Fruit fly (Drosophila melanogaster) whole organism, embryonic: Measurements from ENCODE around the gene Ugt301D1.

Experiments
- B-H1 ChIP-seq: fragments of 200-800 bp; sonication (Bioruptor generic); IDR thresholded peaks from 3 replicates; pipeline ENCODE4 v1.3.6; 2022; ENCODE audit warnings: missing biosample characterization, missing genetic modification characterization
- Bteb2 ChIP-seq: fragments of 200-800 bp; sonication (Bioruptor generic); optimal IDR thresholded peaks from 2 replicates; lab custom pipeline; 2016; ENCODE audit warnings: missing biosample characterization, missing genetic modification characterization
- C15 ChIP-seq: fragments of 200-800 bp; sonication (Bioruptor generic); IDR thresholded peaks from 3 replicates; pipeline ENCODE4 v1.3.6; 2022; ENCODE audit warnings: missing biosample characterization, missing genetic modification characterization
- CG10321 ChIP-seq: fragments of 200-800 bp; sonication (Bioruptor generic); IDR thresholded peaks from 2 replicates; pipeline ENCODE4 v1.3.6; 2022; ENCODE audit warnings: missing biosample characterization, missing genetic modification characterization
- CG12071 ChIP-seq: fragments of 200-800 bp; sonication (Bioruptor generic); optimal IDR thresholded peaks from 3 replicates; lab custom pipeline; 2018; ENCODE audit warnings: missing biosample characterization, mild to moderate bottlenecking, missing genetic modification characterization
- CG12659 ChIP-seq: fragments of 200-800 bp; sonication (Bioruptor generic); optimal IDR thresholded peaks from 3 replicates; lab custom pipeline; 2017; ENCODE audit warnings: mild to moderate bottlenecking, missing biosample characterization, missing genetic modification reagents, missing genetic modification characterization
- CG12744 ChIP-seq: fragments of 200-800 bp; sonication (Bioruptor generic); optimal IDR thresholded peaks from 2 replicates; lab custom pipeline; 2016; ENCODE audit warnings: missing biosample characterization, missing genetic modification characterization
- CG13424 ChIP-seq: fragments of 200-800 bp; sonication (Bioruptor generic); optimal IDR thresholded peaks from 2 replicates; lab custom pipeline; 2019; ENCODE audit warnings: missing biosample characterization, mild to moderate bottlenecking, missing genetic modification characterization, moderate library complexity
- CG14441 ChIP-seq: fragments of 200-800 bp; sonication (Bioruptor generic); IDR thresholded peaks from 2 replicates; pipeline ENCODE4 v1.3.6; 2022; ENCODE audit warnings: missing biosample characterization, missing genetic modification characterization
- CG15696 ChIP-seq: fragments of 200-800 bp; sonication (Bioruptor generic); optimal IDR thresholded peaks from 2 replicates; lab custom pipeline; 2019; ENCODE audit warnings: missing biosample characterization, mild to moderate bottlenecking, missing genetic modification characterization, moderate library complexity
- CG1792 ChIP-seq: fragments of 200-800 bp; sonication (Bioruptor generic); optimal IDR thresholded peaks from 2 replicates; lab custom pipeline; 2016; ENCODE audit warnings: missing biosample characterization, missing genetic modification characterization
- CG18619 ChIP-seq: fragments of 200-800 bp; sonication (Bioruptor generic); optimal IDR thresholded peaks from 3 replicates; lab custom pipeline; 2017; ENCODE audit warnings: missing biosample characterization, mild to moderate bottlenecking, missing genetic modification characterization
- CG2129 ChIP-seq: fragments of 200-800 bp; sonication (Bioruptor generic); IDR thresholded peaks from 2 replicates; pipeline ENCODE4 v1.3.6; 2022; ENCODE audit warnings: missing biosample characterization, missing genetic modification characterization; ENCODE audit not compliant: partially characterized antibody
- CG2199 ChIP-seq: fragments of 200-800 bp; sonication (Bioruptor generic); IDR thresholded peaks from 3 replicates; pipeline ENCODE4 v1.3.6; 2022; ENCODE audit warnings: missing biosample characterization, missing genetic modification characterization
- CG2202 ChIP-seq: fragments of 200-800 bp; sonication (Bioruptor generic); optimal IDR thresholded peaks from 2 replicates; lab custom pipeline; 2018; ENCODE audit warnings: missing biosample characterization, mild to moderate bottlenecking, missing genetic modification characterization
- CG2889 ChIP-seq: fragments of 200-800 bp; sonication (Bioruptor generic); IDR thresholded peaks from 3 replicates; pipeline ENCODE4 v1.3.6; 2022; ENCODE audit warnings: missing biosample characterization, missing genetic modification characterization
- CG30403 ChIP-seq: fragments of 200-800 bp; sonication (Bioruptor generic); optimal IDR thresholded peaks from 3 replicates; lab custom pipeline; 2016; ENCODE audit warnings: missing biosample characterization, missing genetic modification characterization
- CG34376 ChIP-seq: fragments of 200-800 bp; sonication (Bioruptor generic); optimal IDR thresholded peaks from 2 replicates; lab custom pipeline; 2018; ENCODE audit warnings: missing biosample characterization, mild to moderate bottlenecking, missing genetic modification characterization
- CG7271 ChIP-seq: fragments of 200-800 bp; sonication (Bioruptor generic); optimal IDR thresholded peaks from 2 replicates; lab custom pipeline; 2018; ENCODE audit warnings: missing biosample characterization, mild to moderate bottlenecking, missing genetic modification characterization, moderate library complexity
- CG8089 ChIP-seq: fragments of 200-800 bp; sonication (Bioruptor generic); optimal IDR thresholded peaks from 3 replicates; lab custom pipeline; 2016; ENCODE audit warnings: missing biosample characterization, missing genetic modification characterization
- CG8290 ChIP-seq, 3 experiments: fragments of 200-800 bp; sonication (Bioruptor generic); optimal IDR thresholded peaks; 2 replicates each; lab custom pipeline; 2016 to 2019; ENCODE audit warnings: missing biosample characterization in 3 of 3, missing genetic modification characterization in 3 of 3, mild to moderate bottlenecking in 2 of 3, moderate library complexity in 1 of 3
- CG8388 ChIP-seq: fragments of 200-800 bp; sonication (Bioruptor generic); optimal IDR thresholded peaks from 2 replicates; lab custom pipeline; 2019; ENCODE audit warnings: missing biosample characterization, mild to moderate bottlenecking, missing genetic modification characterization, moderate library complexity
- CG8478 ChIP-seq: fragments of >200 bp; optimal IDR thresholded peaks from 2 replicates; lab custom pipeline; 2018
- CG8924 ChIP-seq: fragments of 200-800 bp; optimal IDR thresholded peaks from 3 replicates; lab custom pipeline; 2019; ENCODE audit warnings: missing biosample characterization, mild to moderate bottlenecking, missing genetic modification characterization, moderate library complexity
- CHES-1-like ChIP-seq: fragments of 200-800 bp; sonication (Bioruptor generic); optimal IDR thresholded peaks from 2 replicates; lab custom pipeline; 2016; ENCODE audit warnings: missing biosample characterization, missing genetic modification characterization
- Chrac-16 ChIP-seq: fragments of 200-800 bp; sonication (Bioruptor generic); optimal IDR thresholded peaks from 3 replicates; lab custom pipeline; 2016; ENCODE audit warnings: missing biosample characterization, missing genetic modification characterization
- CoRest ChIP-seq: fragments of 200-800 bp; sonication (Bioruptor generic); optimal IDR thresholded peaks from 3 replicates; lab custom pipeline; 2018; ENCODE audit warnings: missing biosample characterization, mild to moderate bottlenecking, missing genetic modification characterization, moderate library complexity
- Dbx ChIP-seq: fragments of 200-800 bp; sonication (Bioruptor generic); IDR thresholded peaks from 3 replicates; pipeline ENCODE4 v1.3.6; 2022; ENCODE audit warnings: missing biosample characterization, missing genetic modification characterization
- E2f2 ChIP-seq: fragments of 200-800 bp; sonication (Bioruptor generic); IDR thresholded peaks from 2 replicates; pipeline ENCODE4 v1.3.6; 2022; ENCODE audit warnings: missing biosample characterization, missing genetic modification characterization
- Eip74EF ChIP-seq, 2 experiments: fragments of 200-800 bp in 1 of 2; fragments of >200 bp in 1 of 2; sonication (Bioruptor generic) in 1 of 2; optimal IDR thresholded peaks; 2 replicates each; lab custom pipeline; 2017 to 2019; ENCODE audit warnings: missing biosample characterization in 2 of 2, missing genetic modification characterization in 2 of 2, mild to moderate bottlenecking in 1 of 2, moderate library complexity in 1 of 2
- Fer1 ChIP-seq: fragments of 200-800 bp; sonication (Bioruptor generic); optimal IDR thresholded peaks from 2 replicates; lab custom pipeline; 2017; ENCODE audit warnings: missing biosample characterization, mild to moderate bottlenecking, missing genetic modification characterization
- Fer3 ChIP-seq: fragments of 200-800 bp; sonication (Bioruptor generic); optimal IDR thresholded peaks from 2 replicates; lab custom pipeline; 2018; ENCODE audit warnings: missing biosample characterization, mild to moderate bottlenecking, missing genetic modification characterization, moderate library complexity
- Hr51 ChIP-seq, 2 experiments: fragments of 200-800 bp; sonication (Bioruptor generic); optimal IDR thresholded peaks; 2 replicates in 1 of 2; 3 replicates in 1 of 2; lab custom pipeline; 2016 to 2018; ENCODE audit warnings: missing biosample characterization in 2 of 2, missing genetic modification characterization in 2 of 2, mild to moderate bottlenecking in 1 of 2, moderate library complexity in 1 of 2
- Nf-YA ChIP-seq: fragments of 200-800 bp; sonication (Bioruptor generic); IDR thresholded peaks from 2 replicates; pipeline ENCODE4 v1.3.6; 2022; ENCODE audit warnings: missing biosample characterization, missing genetic modification characterization
- Ravus ChIP-seq: fragments of 200-800 bp; sonication (Bioruptor generic); IDR thresholded peaks from 2 replicates; pipeline ENCODE4 v1.3.6; 2022; ENCODE audit warnings: missing biosample characterization, missing genetic modification characterization
- Rx ChIP-seq: fragments of 200-800 bp; sonication (Bioruptor generic); IDR thresholded peaks from 2 replicates; pipeline ENCODE4 v1.3.6; 2022; ENCODE audit warnings: missing biosample characterization, missing genetic modification characterization
- Ssrp ChIP-seq: fragments of 200-800 bp; sonication (Bioruptor generic); optimal IDR thresholded peaks from 2 replicates; lab custom pipeline; 2018; ENCODE audit warnings: missing biosample characterization, mild to moderate bottlenecking, missing genetic modification characterization, moderate library complexity
- ato ChIP-seq: fragments of 200-800 bp; sonication (Bioruptor generic); IDR thresholded peaks from 2 replicates; pipeline ENCODE4 v1.3.6; 2022; ENCODE audit warnings: missing biosample characterization, missing genetic modification characterization; ENCODE audit not compliant: partially characterized antibody
- az2 ChIP-seq: fragments of 200-800 bp; sonication (Bioruptor generic); optimal IDR thresholded peaks from 3 replicates; lab custom pipeline; 2016; ENCODE audit warnings: missing biosample characterization, missing genetic modification characterization
- fd3F ChIP-seq: fragments of 200-800 bp; sonication (Bioruptor generic); optimal IDR thresholded peaks from 2 replicates; lab custom pipeline; 2018; ENCODE audit warnings: missing biosample characterization, mild to moderate bottlenecking, missing genetic modification characterization, moderate library complexity
- gro ChIP-seq: fragments of 200-800 bp; sonication (Bioruptor generic); optimal IDR thresholded peaks from 2 replicates; lab custom pipeline; 2016; ENCODE audit warnings: missing biosample characterization, missing genetic modification characterization
- inv ChIP-seq: fragments of 200-800 bp; sonication (Bioruptor generic); IDR thresholded peaks from 2 replicates; pipeline ENCODE4 v1.3.6; 2022; ENCODE audit warnings: missing biosample characterization, missing genetic modification characterization; ENCODE audit not compliant: partially characterized antibody
- lmd ChIP-seq: fragments of 200-800 bp; sonication (Bioruptor generic); IDR thresholded peaks from 2 replicates; pipeline ENCODE4 v1.3.6; 2022; ENCODE audit warnings: missing biosample characterization, missing genetic modification characterization
- pros ChIP-seq: fragments of 200-800 bp; sonication (Bioruptor generic); optimal IDR thresholded peaks from 3 replicates; lab custom pipeline; 2019; ENCODE audit warnings: missing biosample characterization, mild to moderate bottlenecking, missing genetic modification characterization, moderate library complexity
- ro ChIP-seq: fragments of 200-800 bp; sonication (Bioruptor generic); IDR thresholded peaks from 2 replicates; pipeline ENCODE4 v1.3.6; 2022; ENCODE audit warnings: missing biosample characterization, missing genetic modification characterization
- schlank ChIP-seq: fragments of 200-800 bp; sonication (Bioruptor generic); optimal IDR thresholded peaks from 2 replicates; lab custom pipeline; 2018; ENCODE audit warnings: missing biosample characterization, mild to moderate bottlenecking, missing genetic modification characterization
- scrt ChIP-seq: fragments of 200-800 bp; sonication (Bioruptor generic); optimal IDR thresholded peaks from 2 replicates; lab custom pipeline; 2018; ENCODE audit warnings: missing biosample characterization, mild to moderate bottlenecking, missing genetic modification characterization, moderate library complexity
- sens-2 ChIP-seq: fragments of 200-800 bp; sonication (Bioruptor generic); IDR thresholded peaks from 2 replicates; pipeline ENCODE4 v1.3.6; 2022; ENCODE audit warnings: missing biosample characterization, missing genetic modification characterization
- seq ChIP-seq: fragments of 200-800 bp; sonication (Bioruptor generic); IDR thresholded peaks from 2 replicates; pipeline ENCODE4 v1.3.6; 2022; ENCODE audit warnings: missing biosample characterization, missing genetic modification characterization
- shn ChIP-seq: fragments of 200-800 bp; sonication (Bioruptor generic); optimal IDR thresholded peaks from 3 replicates; lab custom pipeline; 2016; ENCODE audit warnings: missing biosample characterization, missing genetic modification characterization
- trem ChIP-seq: fragments of 200-800 bp; optimal IDR thresholded peaks from 3 replicates; lab custom pipeline; 2019; ENCODE audit warnings: missing biosample characterization, mild to moderate bottlenecking, missing genetic modification characterization, moderate library complexity

The Ugt301D1 gene

dm6 chr2L:18477455-18477854 is 31.9 kb upstream of the Ugt301D1 start (continued):
- peak; percentile 10 for TF ChIP-seq schlank (tag; lab: Kevin White, UChicago)
- no peak for TF ChIP-seq CG12744 (GFP tag; lab: Kevin White, UChicago)
- no peak; the same call in 1 of the 2 replicates for TF ChIP-seq Nf-YA (GFP tag; lab: Robert Waterston, UW)
- peak; percentile 90 for TF ChIP-seq lmd (GFP tag; lab: Robert Waterston, UW)
- TF ChIP-seq seq (GFP tag; lab: Robert Waterston, UW) = peak; percentile 79
- peak; percentile 85 for TF ChIP-seq Dbx (GFP tag; lab: Robert Waterston, UW)
- TF ChIP-seq trem = peak; percentile 92
- TF ChIP-seq CG2199 (GFP tag; lab: Robert Waterston, UW) = peak; percentile 91
- peak; percentile 85 for TF ChIP-seq Chrac-16 (GFP tag; lab: Kevin White, UChicago)
- peak; percentile 90 for TF ChIP-seq CG15696 (tag; lab: Kevin White, UChicago)
- TF ChIP-seq az2 (GFP tag; lab: Kevin White, UChicago) = peak; percentile 87
- peak; percentile 90 for TF ChIP-seq CG13424 (tag; lab: Kevin White, UChicago)
- TF ChIP-seq shn (GFP tag; lab: Kevin White, UChicago) = peak; percentile 5
- TF ChIP-seq CG8478 (lab: Kevin White, UChicago) = no peak
- peak; percentile 59 for TF ChIP-seq CG12071 (GFP tag; lab: Kevin White, UChicago)
- TF ChIP-seq ato = no peak
- TF ChIP-seq CoRest = peak; percentile 95
- peak; percentile 91 for TF ChIP-seq sens-2 (GFP tag; lab: Robert Waterston, UW)
- no peak for TF ChIP-seq inv
- no peak for TF ChIP-seq scrt (GFP tag; lab: Kevin White, UChicago)
- TF ChIP-seq CG2202 (tag; lab: Kevin White, UChicago) = peak; percentile 91
- peak; percentile 88 for TF ChIP-seq C15
- TF ChIP-seq Eip74EF (GFP tag; optimal IDR thresholded peaks at IDR 0.05; lab: Kevin White, UChicago) = peak in 1 of 2 experiments; percentile 91
- TF ChIP-seq Rx (GFP tag; lab: Robert Waterston, UW) = no peak; the same call in 1 of the 2 replicates
- TF ChIP-seq CHES-1-like (GFP tag; lab: Kevin White, UChicago) = no peak
- peak; percentile 66; the same call in 1 of the 2 replicates for TF ChIP-seq E2f2
- TF ChIP-seq CG8924 = peak; percentile 95
- no peak for TF ChIP-seq CG34376 (GFP tag; lab: Kevin White, UChicago)
- peak; percentile 74 for TF ChIP-seq ro (GFP tag; lab: Robert Waterston, UW)
- peak; percentile 82 for TF ChIP-seq CG14441 (GFP tag; lab: Robert Waterston, UW)
- no peak for TF ChIP-seq CG2129
- peak; percentile 14 for TF ChIP-seq pros (GFP tag; lab: Kevin White, UChicago)
- TF ChIP-seq CG2889 = no peak
- no peak for TF ChIP-seq gro
- TF ChIP-seq Fer1 (GFP tag; lab: Kevin White, UChicago) = no peak
- TF ChIP-seq CG8290 (GFP tag; optimal IDR thresholded peaks at IDR 0.05; lab: Kevin White, UChicago) = peak; percentile 93
- peak in 1 of 2 experiments; percentile 46 for TF ChIP-seq CG8290 (tag; optimal IDR thresholded peaks at IDR 0.05; lab: Kevin White, UChicago)

- TF ChIP-seq CG8089 (GFP tag; lab: Kevin White, UChicago) (no peak), CG8388 (GFP tag; lab: Kevin White, UChicago) (no peak), CG10321 (GFP tag; lab: Robert Waterston, UW) (no peak), CG18619 (GFP tag; lab: Kevin White, UChicago) (no peak), Bteb2 (GFP tag; lab: Kevin White, UChicago) (no peak), B-H1 (GFP tag; lab: Robert Waterston, UW) (no peak), CG15696 (tag; lab: Kevin White, UChicago) (no peak), CG7271 (no peak), Ssrp (tag; lab: Kevin White, UChicago) (no peak), CG1792 (GFP tag; lab: Kevin White, UChicago) (no peak), Fer3 (tag; lab: Kevin White, UChicago) (no peak), Ravus (GFP tag; lab: Robert Waterston, UW) (no peak), Hr51 (GFP tag; optimal IDR thresholded peaks at IDR 0.05; lab: Kevin White, UChicago) (no peak), CG30403 (GFP tag; lab: Kevin White, UChicago) (no peak), fd3F (GFP tag; lab: Kevin White, UChicago) (no peak), CG12659 (GFP tag; lab: Kevin White, UChicago) (no peak)
Observed at dm6 chr2L:18478509-18479176, 30.7 kb upstream of the Ugt301D1 start.
